Fruit fly (Drosophila melanogaster) whole organism, embryonic: ENCODE results near the gene CG42758.
A peak's percentile ranks its signal among the peaks of the same experiment; 100 is the strongest.

Experiments used
- Antp ChIP-seq: fragments of 200-800 bp; sonication (Bioruptor generic); optimal IDR thresholded peaks from 3 replicates; lab custom pipeline; 2016; ENCODE audit warnings: missing biosample characterization, missing genetic modification characterization
- Bteb2 ChIP-seq: fragments of 200-800 bp; sonication (Bioruptor generic); optimal IDR thresholded peaks from 2 replicates; lab custom pipeline; 2016; ENCODE audit warnings: missing biosample characterization, missing genetic modification characterization
- CG10543 ChIP-seq: fragments of 200-800 bp; sonication (Bioruptor generic); optimal IDR thresholded peaks from 3 replicates; lab custom pipeline; 2017; ENCODE audit warnings: missing biosample characterization, mild to moderate bottlenecking, missing genetic modification characterization, moderate library complexity
- CG11093 ChIP-seq: fragments of 200-800 bp; sonication (Bioruptor generic); IDR thresholded peaks from 3 replicates; pipeline ENCODE4 v1.3.6; 2022; ENCODE audit warnings: missing biosample characterization, missing genetic modification characterization
- CG12299 ChIP-seq: fragments of 200-800 bp; sonication (Bioruptor generic); optimal IDR thresholded peaks from 2 replicates; lab custom pipeline; 2018; ENCODE audit warnings: missing biosample characterization, mild to moderate bottlenecking, missing genetic modification characterization
- CG1233 ChIP-seq: fragments of 200-800 bp; sonication (Bioruptor generic); optimal IDR thresholded peaks from 4 replicates; lab custom pipeline; 2018; ENCODE audit warnings: missing biosample characterization, mild to moderate bottlenecking, missing genetic modification characterization
- CG12769 ChIP-seq: fragments of 200-800 bp; sonication (Bioruptor generic); optimal IDR thresholded peaks from 2 replicates; lab custom pipeline; 2019; ENCODE audit warnings: missing biosample characterization, mild to moderate bottlenecking, missing genetic modification characterization, moderate library complexity
- CG14860 ChIP-seq: fragments of 200-800 bp; sonication (Bioruptor generic); IDR thresholded peaks from 3 replicates; pipeline ENCODE4 v1.3.6; 2022; ENCODE audit warnings: missing biosample characterization, missing genetic modification characterization; ENCODE audit not compliant: partially characterized antibody
- CG14965 ChIP-seq: fragments of 200-800 bp; sonication (Bioruptor generic); optimal IDR thresholded peaks from 2 replicates; lab custom pipeline; 2016; ENCODE audit warnings: missing biosample characterization, missing genetic modification characterization, borderline replicate concordance
- CG17568 ChIP-seq: fragments of 200-800 bp; sonication (Bioruptor generic); optimal IDR thresholded peaks from 2 replicates; lab custom pipeline; 2018; ENCODE audit warnings: missing biosample characterization, mild to moderate bottlenecking, missing genetic modification characterization, moderate library complexity
- CG34422 ChIP-seq: fragments of 200-800 bp; sonication (Bioruptor generic); IDR thresholded peaks from 3 replicates; pipeline ENCODE4 v1.3.6; 2022; ENCODE audit warnings: missing biosample characterization, missing genetic modification characterization
- CG3838 ChIP-seq: fragments of 200-800 bp; sonication (Bioruptor generic); optimal IDR thresholded peaks from 3 replicates; lab custom pipeline; 2016; ENCODE audit warnings: missing biosample characterization, missing genetic modification characterization
- CG5245 ChIP-seq: fragments of 200-800 bp; sonication (Bioruptor generic); optimal IDR thresholded peaks from 3 replicates; lab custom pipeline; 2016; ENCODE audit warnings: missing biosample characterization, missing genetic modification characterization
- CG7271 ChIP-seq: fragments of 200-800 bp; sonication (Bioruptor generic); optimal IDR thresholded peaks from 2 replicates; lab custom pipeline; 2018; ENCODE audit warnings: missing biosample characterization, mild to moderate bottlenecking, missing genetic modification characterization, moderate library complexity
- CG7839 ChIP-seq: fragments of 200-800 bp; sonication (Bioruptor generic); optimal IDR thresholded peaks from 3 replicates; lab custom pipeline; 2018; ENCODE audit warnings: missing biosample characterization, mild to moderate bottlenecking, missing genetic modification characterization, moderate library complexity
- CG8765 ChIP-seq: fragments of 200-800 bp; sonication (Bioruptor generic); IDR thresholded peaks from 2 replicates; pipeline ENCODE4 v1.3.6; 2022; ENCODE audit warnings: missing biosample characterization, missing genetic modification characterization
- Doc3 ChIP-seq: fragments of 200-800 bp; sonication (Bioruptor generic); IDR thresholded peaks from 3 replicates; pipeline ENCODE4 v1.3.6; 2022; ENCODE audit warnings: missing biosample characterization, missing genetic modification characterization; ENCODE audit not compliant: partially characterized antibody
- E2f1 ChIP-seq: fragments of 200-800 bp; sonication (Bioruptor generic); IDR thresholded peaks from 2 replicates; pipeline ENCODE4 v1.3.6; 2022; ENCODE audit warnings: missing biosample characterization, missing genetic modification characterization
- Gsc ChIP-seq: fragments of 200-800 bp; sonication (Bioruptor generic); IDR thresholded peaks from 2 replicates; pipeline ENCODE4 v1.3.6; 2022; ENCODE audit warnings: missing biosample characterization, missing genetic modification characterization
- Hr51 ChIP-seq, 2 experiments: fragments of 200-800 bp; sonication (Bioruptor generic); optimal IDR thresholded peaks; 2 replicates in 1 of 2; 3 replicates in 1 of 2; lab custom pipeline; 2016 to 2018; ENCODE audit warnings: missing biosample characterization in 2 of 2, missing genetic modification characterization in 2 of 2, mild to moderate bottlenecking in 1 of 2, moderate library complexity in 1 of 2
- Hr78 ChIP-seq, 2 experiments: fragments of 200-800 bp in 1 of 2; fragments of >200 bp in 1 of 2; sonication (Bioruptor generic) in 1 of 2; optimal IDR thresholded peaks; 2 replicates each; lab custom pipeline; 2017 to 2019; ENCODE audit warnings: missing biosample characterization in 2 of 2, missing genetic modification characterization in 2 of 2, mild to moderate bottlenecking in 1 of 2, moderate library complexity in 1 of 2
- Lim3 ChIP-seq: fragments of 200-800 bp; sonication (Bioruptor generic); IDR thresholded peaks from 2 replicates; pipeline ENCODE4 v1.3.6; 2022; ENCODE audit warnings: missing biosample characterization, missing genetic modification characterization
- Mes4 ChIP-seq: fragments of 200-800 bp; sonication (Bioruptor generic); optimal IDR thresholded peaks from 2 replicates; lab custom pipeline; 2016; ENCODE audit warnings: missing biosample characterization, missing genetic modification characterization
- Rfx ChIP-seq: fragments of 200-800 bp; sonication (Bioruptor generic); IDR thresholded peaks from 2 replicates; pipeline ENCODE4 v1.3.6; 2022; ENCODE audit warnings: missing biosample characterization, missing genetic modification characterization
- Side ChIP-seq: fragments of 200-800 bp; sonication (Bioruptor generic); optimal IDR thresholded peaks from 2 replicates; lab custom pipeline; 2016; ENCODE audit warnings: missing biosample characterization, missing genetic modification characterization
- Sox100B ChIP-seq: fragments of 200-800 bp; sonication (Bioruptor generic); optimal IDR thresholded peaks from 3 replicates; lab custom pipeline; 2018; ENCODE audit warnings: missing biosample characterization, mild to moderate bottlenecking, missing genetic modification characterization
- Xrp1 ChIP-seq: fragments of 200-800 bp; sonication (Bioruptor generic); IDR thresholded peaks from 2 replicates; pipeline ENCODE4 v1.3.6; 2022; ENCODE audit warnings: missing biosample characterization, missing genetic modification characterization
- br ChIP-seq: fragments of >200 bp; optimal IDR thresholded peaks from 2 replicates; lab custom pipeline; 2017
- btn ChIP-seq: fragments of 200-800 bp; sonication (Bioruptor generic); optimal IDR thresholded peaks from 2 replicates; lab custom pipeline; 2016; ENCODE audit warnings: missing biosample characterization, missing genetic modification characterization
- cad ChIP-seq: fragments of >200 bp; optimal IDR thresholded peaks from 2 replicates; lab custom pipeline; 2017; ENCODE audit warnings: missing biosample characterization, missing genetic modification characterization
- emc ChIP-seq: fragments of 200-800 bp; sonication (Bioruptor generic); optimal IDR thresholded peaks from 2 replicates; lab custom pipeline; 2016; ENCODE audit warnings: missing biosample characterization, missing genetic modification characterization
- eve ChIP-seq, 2 experiments: fragments of >200 bp; optimal IDR thresholded peaks; 2 replicates each; lab custom pipeline; 2017; ENCODE audit warnings: missing biosample characterization in 2 of 2, missing genetic modification characterization in 2 of 2
- exex ChIP-seq: fragments of 200-800 bp; sonication (Bioruptor generic); optimal IDR thresholded peaks from 4 replicates; lab custom pipeline; 2018; ENCODE audit warnings: missing biosample characterization, mild to moderate bottlenecking, missing genetic modification characterization, moderate library complexity
- fd64A ChIP-seq: fragments of 200-800 bp; sonication (Bioruptor generic); optimal IDR thresholded peaks from 3 replicates; lab custom pipeline; 2018; ENCODE audit warnings: missing biosample characterization, mild to moderate bottlenecking, missing genetic modification characterization
- ftz-f1 ChIP-seq: fragments of 200-800 bp; sonication (Bioruptor generic); optimal IDR thresholded peaks from 2 replicates; lab custom pipeline; 2016; ENCODE audit warnings: missing biosample characterization, missing genetic modification characterization
- gcm2 ChIP-seq: fragments of 200-800 bp; sonication (Bioruptor generic); optimal IDR thresholded peaks from 2 replicates; lab custom pipeline; 2016; ENCODE audit warnings: missing biosample characterization, missing genetic modification characterization
- ham ChIP-seq: fragments of 200-800 bp; sonication (Bioruptor generic); IDR thresholded peaks from 2 replicates; pipeline ENCODE4 v1.3.6; 2022; ENCODE audit warnings: missing biosample characterization, missing genetic modification characterization
- kay ChIP-seq: fragments of 200-800 bp; sonication (Bioruptor generic); optimal IDR thresholded peaks from 2 replicates; lab custom pipeline; 2016; ENCODE audit warnings: missing biosample characterization, missing genetic modification characterization
- mld ChIP-seq: fragments of 200-800 bp; sonication (Bioruptor generic); IDR thresholded peaks from 3 replicates; pipeline ENCODE4 v1.3.6; 2022; ENCODE audit warnings: missing biosample characterization, missing genetic modification characterization; ENCODE audit not compliant: partially characterized antibody
- oc ChIP-seq: fragments of 200-800 bp; sonication (Bioruptor generic); optimal IDR thresholded peaks from 2 replicates; lab custom pipeline; 2018; ENCODE audit warnings: missing biosample characterization, mild to moderate bottlenecking, missing genetic modification characterization, moderate library complexity
- pb ChIP-seq: fragments of 200-800 bp; sonication (Bioruptor generic); optimal IDR thresholded peaks from 3 replicates; lab custom pipeline; 2016; ENCODE audit warnings: missing biosample characterization, missing genetic modification characterization
- pum ChIP-seq: fragments of 200-800 bp; sonication (Bioruptor generic); optimal IDR thresholded peaks from 2 replicates; lab custom pipeline; 2016; ENCODE audit warnings: missing biosample characterization, missing genetic modification characterization
- repo ChIP-seq: fragments of 200-800 bp; sonication (Bioruptor generic); optimal IDR thresholded peaks from 2 replicates; lab custom pipeline; 2016; ENCODE audit warnings: missing biosample characterization, missing genetic modification characterization
- rib ChIP-seq: fragments of 200-800 bp; sonication (Bioruptor generic); IDR thresholded peaks from 2 replicates; pipeline ENCODE4 v1.3.6; 2022; ENCODE audit warnings: missing biosample characterization, missing genetic modification characterization
- ro ChIP-seq: fragments of 200-800 bp; sonication (Bioruptor generic); IDR thresholded peaks from 2 replicates; pipeline ENCODE4 v1.3.6; 2022; ENCODE audit warnings: missing biosample characterization, missing genetic modification characterization
- row ChIP-seq: fragments of 200-800 bp; sonication (Bioruptor generic); IDR thresholded peaks from 3 replicates; pipeline ENCODE4 v1.3.6; 2022; ENCODE audit warnings: missing biosample characterization, missing genetic modification characterization
- sens-2 ChIP-seq: fragments of 200-800 bp; sonication (Bioruptor generic); IDR thresholded peaks from 2 replicates; pipeline ENCODE4 v1.3.6; 2022; ENCODE audit warnings: missing biosample characterization, missing genetic modification characterization
- so ChIP-seq: fragments of 200-800 bp; sonication (Bioruptor generic); IDR thresholded peaks from 3 replicates; pipeline ENCODE4 v1.3.6; 2022; ENCODE audit warnings: missing biosample characterization, missing genetic modification characterization
- sqz ChIP-seq: fragments of 200-800 bp; sonication (Bioruptor generic); optimal IDR thresholded peaks from 3 replicates; lab custom pipeline; 2018; ENCODE audit warnings: missing biosample characterization, mild to moderate bottlenecking, missing genetic modification characterization
- stwl ChIP-seq: fragments of 200-800 bp; sonication (Bioruptor generic); optimal IDR thresholded peaks from 3 replicates; lab custom pipeline; 2018; ENCODE audit warnings: missing biosample characterization, mild to moderate bottlenecking, missing genetic modification characterization, moderate library complexity
- sug ChIP-seq: fragments of 200-800 bp; optimal IDR thresholded peaks from 2 replicates; lab custom pipeline; 2019; ENCODE audit warnings: missing biosample characterization, mild to moderate bottlenecking, missing genetic modification characterization, moderate library complexity
- tap ChIP-seq: fragments of 200-800 bp; optimal IDR thresholded peaks from 3 replicates; lab custom pipeline; 2019; ENCODE audit warnings: missing biosample characterization, mild to moderate bottlenecking, missing genetic modification characterization, moderate library complexity
- toy ChIP-seq: fragments of 200-800 bp; sonication (Bioruptor generic); IDR thresholded peaks from 2 replicates; pipeline ENCODE4 v1.3.6; 2022; ENCODE audit warnings: missing biosample characterization, missing genetic modification characterization

The CG42758 gene

dm6 chr3L:14559659-14560058 is 7.6 kb upstream of the CG42758 start, which contains the start of gene CG34039 (continued):
- TF ChIP-seq kay (no peak), sens-2 (no peak), pb (GFP tag; lab: Kevin White, UChicago) (no peak), CG5245 (no peak), Doc3 (GFP tag; lab: Robert Waterston, UW) (peak; percentile 96), sug (tag; lab: Kevin White, UChicago) (no peak), Rfx (GFP tag; lab: Robert Waterston, UW) (no peak), CG7271 (no peak), br (lab: Kevin White, UChicago) (no peak), CG12769 (no peak), Gsc (GFP tag; lab: Robert Waterston, UW) (no peak), btn (GFP tag; lab: Kevin White, UChicago) (no peak), emc (GFP tag; lab: Kevin White, UChicago) (no peak), CG34422 (GFP tag; lab: Robert Waterston, UW) (no peak), fd64A (GFP tag; lab: Kevin White, UChicago) (no peak), ro (GFP tag; lab: Robert Waterston, UW) (no peak), CG12299 (tag; lab: Kevin White, UChicago) (no peak), Mes4 (GFP tag; lab: Kevin White, UChicago) (no peak), CG1233 (GFP tag; lab: Kevin White, UChicago) (no peak), CG11093 (GFP tag; lab: Robert Waterston, UW) (no peak), oc (tag; lab: Kevin White, UChicago) (no peak), sqz (GFP tag; lab: Kevin White, UChicago) (no peak), cad (GFP tag; lab: Kevin White, UChicago) (no peak), Xrp1 (no peak), Lim3 (GFP tag; lab: Robert Waterston, UW) (no peak), stwl (peak; percentile 96), ham (GFP tag; lab: Robert Waterston, UW) (no peak), CG17568 (peak; percentile 9), Hr78 (GFP tag; optimal IDR thresholded peaks at IDR 0.05; lab: Kevin White, UChicago) (no peak), repo (no peak), toy (no peak), CG14860 (GFP tag; lab: Robert Waterston, UW) (peak; percentile 93), pum (GFP tag; lab: Kevin White, UChicago) (no peak), Hr51 (GFP tag; optimal IDR thresholded peaks at IDR 0.05; lab: Kevin White, UChicago) (peak in 1 of 2 experiments; percentile 28), Side (GFP tag; lab: Kevin White, UChicago) (no peak), Sox100B (GFP tag; lab: Kevin White, UChicago) (no peak), tap (tag; lab: Kevin White, UChicago) (no peak), rib (GFP tag; lab: Robert Waterston, UW) (no peak), mld (peak; percentile 61; the same call in 1 of the 3 replicates), Bteb2 (GFP tag; lab: Kevin White, UChicago) (no peak), so (GFP tag; lab: Robert Waterston, UW) (no peak), CG8765 (no peak), exex (tag; lab: Kevin White, UChicago) (peak; percentile 13), row (GFP tag; lab: Robert Waterston, UW) (peak; percentile 31; the same call in 2 of the 3 replicates), CG7839 (tag; lab: Kevin White, UChicago) (peak; percentile 25), E2f1 (no peak), CG10543 (GFP tag; lab: Kevin White, UChicago) (no peak), ftz-f1 (GFP tag; lab: Kevin White, UChicago) (no peak), gcm2 (no peak), Antp (GFP tag; lab: Kevin White, UChicago) (no peak), CG14965 (GFP tag; lab: Kevin White, UChicago) (no peak), CG3838 (GFP tag; lab: Kevin White, UChicago) (no peak), eve (GFP tag; optimal IDR thresholded peaks at IDR 0.05; lab: Kevin White, UChicago) (peak in 1 of 2 experiments; percentile 79)
